Worm (Caenorhabditis elegans) whole organism, L4 larva: ENCODE measurements around the gene F56A8.9.

Experiments
- R02D3.7 ChIP-seq: fragments of 150-350 bp; sonication (generic microtip); optimal IDR thresholded peaks from 3 replicates; lab custom pipeline; 2014; ENCODE audit warnings: missing biosample characterization, missing genetic modification characterization
- ama-1 ChIP-seq: fragments of 150-350 bp; optimal IDR thresholded peaks from 2 replicates; lab custom pipeline; 2014; ENCODE audit warnings: inconsistent platforms, mixed read lengths
- ceh-82 ChIP-seq: sonication (generic microtip); optimal IDR thresholded peaks from 2 replicates; lab custom pipeline; 2017; ENCODE audit warnings: missing biosample characterization, missing genetic modification characterization
- daf-12 ChIP-seq: fragments of 150-350 bp; optimal IDR thresholded peaks from 2 replicates; lab custom pipeline; 2014; ENCODE audit warnings: missing biosample characterization, missing genetic modification reagents, missing genetic modification characterization
- lir-3 ChIP-seq: sonication (generic microtip); optimal IDR thresholded peaks from 2 replicates; lab custom pipeline; 2016; ENCODE audit warnings: mild to moderate bottlenecking, missing genetic modification characterization, missing compliant biosample characterization
- nhr-237 ChIP-seq: sonication (generic microtip); optimal IDR thresholded peaks from 2 replicates; lab custom pipeline; 2017; ENCODE audit warnings: missing biosample characterization, missing genetic modification characterization
- nhr-25 ChIP-seq: sonication (generic microtip); optimal IDR thresholded peaks from 2 replicates; lab custom pipeline; 2017; ENCODE audit warnings: missing genetic modification characterization, mild to moderate bottlenecking, missing compliant biosample characterization, antibody characterized with exemption, moderate library complexity, borderline replicate concordance; ENCODE audit not compliant: insufficient read depth
- skn-1 ChIP-seq: fragments of 150-350 bp; optimal IDR thresholded peaks from 2 replicates; lab custom pipeline; 2014; ENCODE audit warnings: missing biosample characterization, missing genetic modification characterization
- zag-1 ChIP-seq: fragments of 150-350 bp; optimal IDR thresholded peaks from 2 replicates; lab custom pipeline; 2014; ENCODE audit warnings: missing biosample characterization, missing genetic modification characterization

ce11 chrIII:13212366-13212765, 42.1 kb upstream of the F56A8.9 start, which contains the start of gene tsp-3:
- TF ChIP-seq lir-3 (tag; lab: Kevin White, UChicago) (no peak), daf-12 (tag; lab: Kevin White, UChicago) (no peak), nhr-237 (tag; lab: Kevin White, UChicago) (no peak), zag-1 (no peak), ama-1 (lab: Kevin White, UChicago) (no peak), R02D3.7 (no peak), skn-1 (tag; lab: Kevin White, UChicago) (no peak), ceh-82 (tag; lab: Kevin White, UChicago) (no peak), nhr-25 (tag; lab: Kevin White, UChicago) (no peak)
